Worm (Caenorhabditis elegans) whole organism, mixed stage, embryonic: ENCODE data around the gene ZK1248.15.

Experiments used
- bed-3 ChIP-seq: fragments of 200-800 bp; sonication (Bioruptor generic); optimal IDR thresholded peaks from 3 replicates; lab custom pipeline; 2018; ENCODE audit warnings: mild to moderate bottlenecking, missing genetic modification characterization, moderate library complexity, missing compliant biosample characterization
- ceh-39 ChIP-seq: fragments of 150-350 bp; optimal IDR thresholded peaks from 2 replicates; lab custom pipeline; 2014; ENCODE audit warnings: missing biosample characterization, missing genetic modification characterization
- ceh-43 ChIP-seq: fragments of 200-800 bp; sonication (Bioruptor generic); optimal IDR thresholded peaks from 2 replicates; lab custom pipeline; 2018; ENCODE audit warnings: mild to moderate bottlenecking, missing genetic modification characterization, moderate library complexity, missing compliant biosample characterization
- ceh-83 ChIP-seq: fragments of 200-800 bp; sonication (Bioruptor generic); optimal IDR thresholded peaks from 2 replicates; lab custom pipeline; 2018; ENCODE audit warnings: mild to moderate bottlenecking, missing genetic modification characterization, missing compliant biosample characterization
- ces-1 ChIP-seq: fragments of 150-350 bp; optimal IDR thresholded peaks from 2 replicates; lab custom pipeline; 2014; ENCODE audit warnings: missing biosample characterization, missing genetic modification reagents, missing genetic modification characterization
- cnd-1 ChIP-seq: fragments of 200-800 bp; sonication (Bioruptor generic); optimal IDR thresholded peaks from 2 replicates; lab custom pipeline; 2018; ENCODE audit warnings: mild to moderate bottlenecking, missing genetic modification characterization, missing compliant biosample characterization
- drap-1 ChIP-seq: fragments of 200-800 bp; sonication (Bioruptor generic); optimal IDR thresholded peaks from 3 replicates; lab custom pipeline; 2018; ENCODE audit warnings: mild to moderate bottlenecking, missing genetic modification characterization, missing compliant biosample characterization
- elt-1 ChIP-seq: sonication (generic microtip); optimal IDR thresholded peaks from 2 replicates; lab custom pipeline; 2017; ENCODE audit warnings: missing genetic modification characterization, mild to moderate bottlenecking, missing compliant biosample characterization, antibody characterized with exemption, moderate library complexity, borderline replicate concordance; ENCODE audit not compliant: insufficient read depth
- elt-3 ChIP-seq: fragments of 150-350 bp; optimal IDR thresholded peaks from 2 replicates; lab custom pipeline; 2014; ENCODE audit warnings: missing biosample characterization, missing genetic modification characterization
- flh-1 ChIP-seq: fragments of 200-800 bp; sonication (Bioruptor generic); optimal IDR thresholded peaks from 2 replicates; lab custom pipeline; 2018; ENCODE audit warnings: mild to moderate bottlenecking, missing genetic modification characterization, moderate library complexity, missing compliant biosample characterization
- ham-2 ChIP-seq: fragments of 200-800 bp; sonication (Bioruptor generic); optimal IDR thresholded peaks from 2 replicates; lab custom pipeline; 2018; ENCODE audit warnings: mild to moderate bottlenecking, missing genetic modification characterization, missing compliant biosample characterization
- hlh-1 ChIP-seq: fragments of 150-350 bp; optimal IDR thresholded peaks from 2 replicates; lab custom pipeline; 2014; ENCODE audit warnings: missing biosample characterization, missing genetic modification reagents, missing genetic modification characterization
- lin-13 ChIP-seq: fragments of 150-350 bp; optimal IDR thresholded peaks from 2 replicates; lab custom pipeline; 2014; ENCODE audit warnings: missing biosample characterization, missing genetic modification characterization
- lin-32 ChIP-seq: fragments of 200-800 bp; sonication (Bioruptor generic); optimal IDR thresholded peaks from 2 replicates; lab custom pipeline; 2018; ENCODE audit warnings: mild to moderate bottlenecking, missing genetic modification characterization, missing compliant biosample characterization
- lsy-2 ChIP-seq: fragments of 150-350 bp; optimal IDR thresholded peaks from 2 replicates; lab custom pipeline; 2014; ENCODE audit warnings: missing biosample characterization, missing genetic modification characterization
- mab-5 ChIP-seq: fragments of 150-350 bp; optimal IDR thresholded peaks from 2 replicates; lab custom pipeline; 2014; ENCODE audit warnings: missing biosample characterization, missing genetic modification characterization
- mep-1 ChIP-seq: fragments of 150-350 bp; optimal IDR thresholded peaks from 2 replicates; lab custom pipeline; 2017; ENCODE audit warnings: missing biosample characterization, missing genetic modification reagents, missing genetic modification characterization, inconsistent platforms
- mls-2 ChIP-seq: sonication (generic microtip); optimal IDR thresholded peaks from 2 replicates; lab custom pipeline; 2016; ENCODE audit warnings: mild to moderate bottlenecking, missing genetic modification characterization, moderate library complexity, missing compliant biosample characterization
- nhr-12 ChIP-seq: fragments of 150-350 bp; optimal IDR thresholded peaks from 2 replicates; lab custom pipeline; 2014; ENCODE audit warnings: missing biosample characterization, missing genetic modification characterization
- nhr-237 ChIP-seq: fragments of 150-350 bp; optimal IDR thresholded peaks from 2 replicates; lab custom pipeline; 2014; ENCODE audit warnings: missing biosample characterization, missing genetic modification characterization
- nhr-28 ChIP-seq: fragments of 150-350 bp; optimal IDR thresholded peaks from 2 replicates; lab custom pipeline; 2014; ENCODE audit warnings: missing biosample characterization, missing genetic modification characterization
- nhr-76 ChIP-seq: sonication (generic microtip); optimal IDR thresholded peaks from 2 replicates; lab custom pipeline; 2017; ENCODE audit warnings: missing biosample characterization, missing genetic modification characterization
- pha-4 ChIP-seq: fragments of 150-350 bp; optimal IDR thresholded peaks from 2 replicates; lab custom pipeline; 2018; ENCODE audit warnings: missing biosample characterization, missing genetic modification reagents, missing genetic modification characterization
- sem-2 ChIP-seq: fragments of 200-800 bp; sonication (Bioruptor generic); optimal IDR thresholded peaks from 2 replicates; lab custom pipeline; 2018; ENCODE audit warnings: mild to moderate bottlenecking, missing genetic modification characterization, missing compliant biosample characterization
- snpc-4 ChIP-seq: fragments of 150-350 bp; optimal IDR thresholded peaks from 2 replicates; lab custom pipeline; 2014; ENCODE audit warnings: missing biosample characterization, missing genetic modification characterization
- sptf-1 ChIP-seq: sonication (generic microtip); optimal IDR thresholded peaks from 2 replicates; lab custom pipeline; 2017; ENCODE audit warnings: mild to moderate bottlenecking, missing genetic modification characterization, moderate library complexity, missing compliant biosample characterization
- tbx-8 ChIP-seq: fragments of 200-800 bp; sonication (Bioruptor generic); optimal IDR thresholded peaks from 2 replicates; lab custom pipeline; 2018; ENCODE audit warnings: mild to moderate bottlenecking, missing genetic modification characterization, moderate library complexity, missing compliant biosample characterization
- unc-120 ChIP-seq: sonication (generic microtip); optimal IDR thresholded peaks from 2 replicates; lab custom pipeline; 2017; ENCODE audit warnings: missing genetic modification characterization, missing compliant biosample characterization; ENCODE audit not compliant: poor library complexity, severe bottlenecking
- unc-39 ChIP-seq: fragments of 150-350 bp; optimal IDR thresholded peaks from 2 replicates; lab custom pipeline; 2014; ENCODE audit warnings: missing biosample characterization, missing genetic modification characterization
- unc-62 ChIP-seq: fragments of 150-350 bp; optimal IDR thresholded peaks from 2 replicates; lab custom pipeline; 2014; ENCODE audit warnings: missing biosample characterization, missing genetic modification reagents, missing genetic modification characterization
- zip-8 ChIP-seq: fragments of 150-350 bp; optimal IDR thresholded peaks from 2 replicates; lab custom pipeline; 2014; ENCODE audit warnings: missing biosample characterization, missing genetic modification characterization
- ztf-11 ChIP-seq: fragments of 150-350 bp; optimal IDR thresholded peaks from 2 replicates; lab custom pipeline; 2014; ENCODE audit warnings: missing biosample characterization, missing genetic modification characterization

ZK1248.15 gene

DNA sequence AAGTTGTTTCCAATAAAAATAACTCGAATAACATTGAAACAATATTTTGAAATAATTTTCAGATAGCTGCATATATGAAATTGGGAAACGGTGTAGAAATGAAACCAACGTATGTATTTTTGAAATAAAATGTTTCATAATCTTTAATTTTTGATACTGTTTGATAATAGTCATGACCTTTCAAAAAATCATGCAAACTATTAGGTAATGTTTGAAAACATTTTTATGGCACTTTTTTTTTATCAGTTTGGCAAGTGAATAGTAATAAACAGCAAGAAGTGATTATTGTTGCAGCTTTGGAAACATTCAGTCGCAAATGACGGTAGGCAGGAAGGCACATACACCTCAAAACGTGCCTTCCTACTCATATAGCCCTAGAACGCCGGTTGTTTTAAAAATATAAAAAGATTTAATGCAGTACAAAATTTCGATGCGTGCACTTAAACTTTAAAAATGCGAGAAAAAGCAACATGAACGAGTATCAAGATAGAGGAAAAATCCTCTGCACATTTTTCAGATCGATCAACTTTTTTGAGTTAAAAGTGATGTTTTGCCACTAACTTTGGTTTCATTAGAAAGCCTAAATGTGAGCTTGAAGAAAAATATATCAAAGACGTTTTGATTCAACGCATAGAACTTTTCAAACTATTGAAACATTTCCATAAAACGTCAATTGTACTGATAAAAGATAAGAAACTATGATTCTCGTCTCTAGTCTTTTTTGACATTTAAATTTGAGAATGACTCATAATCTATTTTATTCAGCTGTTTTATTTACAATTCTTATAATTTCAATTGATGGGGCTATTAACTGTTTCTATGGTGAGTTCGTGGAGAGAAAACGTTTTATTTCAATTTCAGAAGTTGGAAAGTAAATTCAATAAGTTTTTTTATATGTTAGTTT, 27.3 kb upstream of the ZK1248.15 start, which contains the start of gene F55C12.19:
TSS of gene F55C12.19 (plus strand) at position 735 of the 904 bp plus-strand sequence.
- no peak for TF ChIP-seq nhr-76 (tag; lab: Kevin White, UChicago)
- no peak for TF ChIP-seq ceh-39
- TF ChIP-seq unc-39 = no peak
- no peak for TF ChIP-seq bed-3 (GFP tag; lab: Kevin White, UChicago)
- TF ChIP-seq cnd-1 (tag; lab: Kevin White, UChicago) = no peak
- TF ChIP-seq elt-1 (tag; lab: Kevin White, UChicago) = no peak
- no peak for TF ChIP-seq sem-2 (GFP tag; lab: Kevin White, UChicago)
- no peak for TF ChIP-seq snpc-4 (tag; lab: Kevin White, UChicago)
- TF ChIP-seq zip-8 (tag; lab: Kevin White, UChicago) = no peak
- no peak for TF ChIP-seq mab-5 (tag; lab: Kevin White, UChicago)
- no peak for TF ChIP-seq ceh-83 (GFP tag; lab: Kevin White, UChicago)
- TF ChIP-seq pha-4 (tag; lab: Kevin White, UChicago) = no peak
- no peak for TF ChIP-seq nhr-28

- TF ChIP-seq ces-1 (GFP tag; lab: Kevin White, UChicago) (no peak), snpc-4 (tag; lab: Kevin White, UChicago) (no peak), nhr-12 (tag; lab: Kevin White, UChicago) (no peak), mab-5 (tag; lab: Kevin White, UChicago) (no peak), ceh-43 (no peak), ham-2 (no peak), cnd-1 (tag; lab: Kevin White, UChicago) (no peak), elt-3 (no peak), lin-13 (tag; lab: Kevin White, UChicago) (no peak), unc-120 (tag; lab: Kevin White, UChicago) (no peak), sptf-1 (tag; lab: Kevin White, UChicago) (no peak), pha-4 (tag; lab: Kevin White, UChicago) (no peak), ztf-11 (tag; lab: Kevin White, UChicago) (no peak), mep-1 (tag; lab: Kevin White, UChicago) (no peak), lsy-2 (tag; lab: Kevin White, UChicago) (no peak), drap-1 (GFP tag; lab: Kevin White, UChicago) (no peak), unc-39 (no peak), bed-3 (GFP tag; lab: Kevin White, UChicago) (no peak)
Measured at ce11 chrII:5863893-5864292, 25.5 kb upstream of the ZK1248.15 start, which contains the start of gene tag-234. TSS of gene tag-234 (plus strand) at chrII:5864193.

- TF ChIP-seq nhr-12 (tag; lab: Kevin White, UChicago) (no peak), mep-1 (tag; lab: Kevin White, UChicago) (no peak), lin-32 (GFP tag; lab: Kevin White, UChicago) (no peak), hlh-1 (tag; lab: Kevin White, UChicago) (no peak), tbx-8 (no peak), mls-2 (no peak), ztf-11 (tag; lab: Kevin White, UChicago) (no peak), lsy-2 (tag; lab: Kevin White, UChicago) (no peak), unc-62 (GFP tag; lab: Kevin White, UChicago) (no peak), ceh-43 (no peak)
- TF ChIP-seq, all 35 proteins: peak for 0
Measured at ce11 chrII:5860621-5861020, 22.3 kb upstream of the ZK1248.15 start.

ce11 chrII:5858322-5858721, 20.0 kb upstream of the ZK1248.15 start, which contains the start of gene F55C12.4:
TSS of gene F55C12.4 (minus strand) at chrII:5858422.
- TF ChIP-seq nhr-237 (tag; lab: Kevin White, UChicago) (no peak), sptf-1 (tag; lab: Kevin White, UChicago) (no peak), ces-1 (GFP tag; lab: Kevin White, UChicago) (no peak), drap-1 (GFP tag; lab: Kevin White, UChicago) (no peak), pha-4 (tag; lab: Kevin White, UChicago) (no peak), nhr-76 (tag; lab: Kevin White, UChicago) (no peak), hlh-1 (tag; lab: Kevin White, UChicago) (no peak), sem-2 (GFP tag; lab: Kevin White, UChicago) (no peak), unc-62 (GFP tag; lab: Kevin White, UChicago) (no peak), flh-1 (no peak)
